Worm (Caenorhabditis elegans) whole organism, L1 larva: ENCODE results near the gene C24D10.2.
A peak's percentile ranks its signal among the peaks of the same experiment; 100 is the strongest.

ENCODE experiments used
- C34B4.2 ChIP-seq: sonication (generic microtip); optimal IDR thresholded peaks from 2 replicates; lab custom pipeline; 2017; ENCODE audit warnings: mild to moderate bottlenecking, missing genetic modification characterization, missing compliant biosample characterization
- aly-2 ChIP-seq: fragments of 150-350 bp; optimal IDR thresholded peaks from 2 replicates; lab custom pipeline; 2014; ENCODE audit warnings: missing biosample characterization, missing genetic modification characterization
- blmp-1 ChIP-seq: fragments of 150-350 bp; optimal IDR thresholded peaks from 2 replicates; lab custom pipeline; 2014; ENCODE audit warnings: missing biosample characterization, missing genetic modification characterization
- ceh-82 ChIP-seq, 3 experiments: fragments of 150-350 bp in 1 of 3; sonication (generic microtip) in 2 of 3; optimal IDR thresholded peaks; 2 replicates each; lab custom pipeline; 2014 to 2017; ENCODE audit warnings: missing biosample characterization in 3 of 3, missing genetic modification characterization in 3 of 3
- ceh-90 ChIP-seq: sonication (generic microtip); optimal IDR thresholded peaks from 2 replicates; lab custom pipeline; 2016; ENCODE audit warnings: missing genetic modification characterization, missing compliant biosample characterization
- ces-1 ChIP-seq: fragments of 150-350 bp; optimal IDR thresholded peaks from 2 replicates; lab custom pipeline; 2014; ENCODE audit warnings: missing biosample characterization, missing genetic modification reagents, missing genetic modification characterization
- dpl-1 ChIP-seq, 3 experiments: fragments of 150-350 bp in 2 of 3; sonication (generic microtip) in 1 of 3; optimal IDR thresholded peaks; 2 replicates each; lab custom pipeline; 2014 to 2017; ENCODE audit warnings: missing biosample characterization in 3 of 3, missing genetic modification characterization in 3 of 3, missing genetic modification reagents in 3 of 3
- efl-1 ChIP-seq, 4 experiments: fragments of 150-350 bp; optimal IDR thresholded peaks in 3 of 4; peaks in 1 of 4; 1 replicate in 1 of 4; 2 replicates in 3 of 4; lab custom pipeline; 2014; ENCODE audit warnings: missing biosample characterization in 2 of 4, missing genetic modification characterization in 2 of 4, missing genetic modification reagents in 2 of 4
- efl-3 ChIP-seq: fragments of 200-800 bp; sonication (Bioruptor generic); optimal IDR thresholded peaks from 2 replicates; lab custom pipeline; 2018; ENCODE audit warnings: mild to moderate bottlenecking, missing genetic modification characterization, missing compliant biosample characterization
- egl-27 ChIP-seq, 2 experiments: fragments of 150-350 bp in 1 of 2; sonication (generic microtip); optimal IDR thresholded peaks; 3 replicates each; lab custom pipeline; 2017 to 2018; ENCODE audit warnings: missing biosample characterization in 2 of 2, missing genetic modification characterization in 2 of 2, missing genetic modification reagents in 2 of 2
- elt-3 ChIP-seq, 6 experiments: fragments of 150-350 bp in 1 of 6; sonication (generic microtip); optimal IDR thresholded peaks; 2 replicates each; lab custom pipeline; 2017 to 2018; ENCODE audit warnings: missing biosample characterization in 6 of 6, missing genetic modification characterization in 6 of 6, inconsistent platforms in 1 of 6
- ets-5 ChIP-seq: fragments of 200-800 bp; sonication (Bioruptor generic); IDR thresholded peaks from 2 replicates; pipeline ENCODE4 v1.3.6; 2022; ENCODE audit warnings: missing genetic modification characterization, missing compliant biosample characterization
- fkh-10 ChIP-seq: sonication (generic microtip); optimal IDR thresholded peaks from 2 replicates; lab custom pipeline; 2017; ENCODE audit warnings: missing biosample characterization, missing genetic modification reagents, missing genetic modification characterization
- fos-1 ChIP-seq: fragments of 150-350 bp; optimal IDR thresholded peaks from 2 replicates; lab custom pipeline; 2014; ENCODE audit warnings: missing biosample characterization, missing genetic modification characterization
- grh-1 ChIP-seq: fragments of 200-800 bp; sonication (Bioruptor generic); IDR thresholded peaks from 2 replicates; pipeline ENCODE4 v1.3.6; 2022; ENCODE audit warnings: missing genetic modification reagents, missing genetic modification characterization, missing compliant biosample characterization
- hlh-4 ChIP-seq: sonication (generic microtip); optimal IDR thresholded peaks from 2 replicates; lab custom pipeline; 2016; ENCODE audit warnings: mild to moderate bottlenecking, missing genetic modification characterization, missing compliant biosample characterization
- hpl-2 ChIP-seq: fragments of 150-350 bp; optimal IDR thresholded peaks from 2 replicates; lab custom pipeline; 2014; ENCODE audit warnings: missing biosample characterization, missing genetic modification reagents, missing genetic modification characterization
- irx-1 ChIP-seq: sonication (generic microtip); optimal IDR thresholded peaks from 2 replicates; lab custom pipeline; 2016; ENCODE audit warnings: missing genetic modification characterization, missing compliant biosample characterization
- isw-1 ChIP-seq: fragments of 200-800 bp; sonication (Bioruptor generic); IDR thresholded peaks from 2 replicates; pipeline ENCODE4 v1.3.6; 2022; ENCODE audit warnings: missing genetic modification characterization, missing compliant biosample characterization
- lin-14 ChIP-seq: fragments of 200-800 bp; sonication (Bioruptor generic); optimal IDR thresholded peaks from 2 replicates; lab custom pipeline; 2018; ENCODE audit warnings: mild to moderate bottlenecking, missing genetic modification characterization, moderate library complexity, missing compliant biosample characterization
- lin-15B ChIP-seq: fragments of 150-350 bp; sonication (generic microtip); optimal IDR thresholded peaks from 3 replicates; lab custom pipeline; 2014; ENCODE audit warnings: missing biosample characterization, missing genetic modification characterization
- lin-35 ChIP-seq, 2 experiments: fragments of 150-350 bp; optimal IDR thresholded peaks; 2 replicates each; lab custom pipeline; 2014; ENCODE audit warnings: missing biosample characterization in 2 of 2, missing genetic modification characterization in 2 of 2, missing genetic modification reagents in 2 of 2
- lin-39 ChIP-seq: fragments of 150-350 bp; optimal IDR thresholded peaks from 2 replicates; lab custom pipeline; 2014; ENCODE audit warnings: missing biosample characterization, missing genetic modification reagents, missing genetic modification characterization
- lsy-2 ChIP-seq, 2 experiments: fragments of 150-350 bp; optimal IDR thresholded peaks; 2 replicates each; lab custom pipeline; 2014; ENCODE audit warnings: missing biosample characterization in 2 of 2, missing genetic modification characterization in 2 of 2
- mep-1 ChIP-seq: fragments of 150-350 bp; optimal IDR thresholded peaks from 2 replicates; lab custom pipeline; 2014; ENCODE audit warnings: missing biosample characterization, missing genetic modification characterization
- nhr-11 ChIP-seq: fragments of 150-350 bp; optimal IDR thresholded peaks from 2 replicates; lab custom pipeline; 2014; ENCODE audit warnings: missing biosample characterization, missing genetic modification characterization
- nhr-20 ChIP-seq: sonication (generic microtip); optimal IDR thresholded peaks from 2 replicates; lab custom pipeline; 2016; ENCODE audit warnings: mild to moderate bottlenecking, missing genetic modification characterization, missing compliant biosample characterization
- nhr-28 ChIP-seq: fragments of 150-350 bp; optimal IDR thresholded peaks from 2 replicates; lab custom pipeline; 2014; ENCODE audit warnings: missing biosample characterization, missing genetic modification characterization
- nhr-47 ChIP-seq: sonication (generic microtip); optimal IDR thresholded peaks from 2 replicates; lab custom pipeline; 2016; ENCODE audit warnings: mild to moderate bottlenecking, missing genetic modification characterization, moderate library complexity, missing compliant biosample characterization
- nhr-71 ChIP-seq: sonication (generic microtip); optimal IDR thresholded peaks from 2 replicates; lab custom pipeline; 2016; ENCODE audit warnings: mild to moderate bottlenecking, missing genetic modification characterization, moderate library complexity, missing compliant biosample characterization
- nhr-77 ChIP-seq: fragments of 150-350 bp; optimal IDR thresholded peaks from 2 replicates; lab custom pipeline; 2014; ENCODE audit warnings: missing biosample characterization, missing genetic modification characterization
- nhr-85 ChIP-seq: sonication (generic microtip); peaks from one replicate; lab custom pipeline; 2016; ENCODE audit warnings: missing genetic modification characterization, inconsistent platforms, missing compliant biosample characterization
- pag-3 ChIP-seq: sonication (generic microtip); optimal IDR thresholded peaks from 2 replicates; lab custom pipeline; 2017; ENCODE audit warnings: missing genetic modification characterization, mild to moderate bottlenecking, missing compliant biosample characterization, antibody characterized with exemption, borderline replicate concordance; ENCODE audit not compliant: insufficient read depth
- pax-3 ChIP-seq: fragments of 200-800 bp; sonication (Bioruptor generic); optimal IDR thresholded peaks from 2 replicates; lab custom pipeline; 2018; ENCODE audit warnings: mild to moderate bottlenecking, missing genetic modification characterization, moderate library complexity, missing compliant biosample characterization
- pqm-1 ChIP-seq: sonication (generic microtip); optimal IDR thresholded peaks from 3 replicates; lab custom pipeline; 2017; ENCODE audit warnings: missing biosample characterization, missing genetic modification characterization
- snpc-4 ChIP-seq: fragments of 150-350 bp; optimal IDR thresholded peaks from 2 replicates; lab custom pipeline; 2014; ENCODE audit warnings: missing biosample characterization, missing genetic modification characterization
- snu-23 ChIP-seq: sonication (generic microtip); optimal IDR thresholded peaks from 2 replicates; lab custom pipeline; 2016; ENCODE audit warnings: missing genetic modification characterization, missing compliant biosample characterization
- sptf-1 ChIP-seq: fragments of 150-350 bp; optimal IDR thresholded peaks from 2 replicates; lab custom pipeline; 2014; ENCODE audit warnings: missing biosample characterization, missing genetic modification characterization
- swsn-7 ChIP-seq: sonication (generic microtip); optimal IDR thresholded peaks from 2 replicates; lab custom pipeline; 2016; ENCODE audit warnings: missing genetic modification characterization, missing compliant biosample characterization
- unc-30 ChIP-seq: sonication (generic microtip); optimal IDR thresholded peaks from 2 replicates; lab custom pipeline; 2017; ENCODE audit warnings: missing biosample characterization, missing genetic modification characterization
- unc-86 ChIP-seq: sonication (generic microtip); optimal IDR thresholded peaks from 2 replicates; lab custom pipeline; 2016; ENCODE audit warnings: missing genetic modification characterization, missing compliant biosample characterization
- vab-15 ChIP-seq: sonication (generic microtip); optimal IDR thresholded peaks from 2 replicates; lab custom pipeline; 2017; ENCODE audit warnings: missing genotype, mild to moderate bottlenecking, missing genetic modification characterization, missing compliant biosample characterization
- xbp-1 ChIP-seq: sonication (generic microtip); optimal IDR thresholded peaks from 2 replicates; lab custom pipeline; 2016; ENCODE audit warnings: missing genetic modification characterization, missing compliant biosample characterization
- ztf-11 ChIP-seq, 2 experiments: sonication (generic microtip); optimal IDR thresholded peaks; 2 replicates each; lab custom pipeline; 2016 to 2017; ENCODE audit warnings: missing genetic modification characterization in 2 of 2, missing biosample characterization in 1 of 2, missing compliant biosample characterization in 1 of 2

The C24D10.2 gene

ce11 chrIV:5134798-5135197 lies 28.3 kb upstream of the C24D10.2 start:
- TF ChIP-seq egl-27 (tag; optimal IDR thresholded peaks at IDR 0.05; lab: Kevin White, UChicago) (no peak), fkh-10 (no peak), lin-39 (no peak), pax-3 (tag; lab: Kevin White, UChicago) (no peak), nhr-71 (tag; lab: Kevin White, UChicago) (no peak), unc-30 (tag; lab: Kevin White, UChicago) (no peak), swsn-7 (tag; lab: Kevin White, UChicago) (no peak), aly-2 (no peak), lin-15B (tag; lab: Kevin White, UChicago) (no peak), isw-1 (GFP tag; lab: Robert Waterston, UW) (no peak), lin-14 (GFP tag; lab: Kevin White, UChicago) (peak; percentile 59), ceh-82 (tag; optimal IDR thresholded peaks at IDR 0.05; lab: Kevin White, UChicago) (no peak), lin-35 (GFP tag; optimal IDR thresholded peaks at IDR 0.05; lab: Kevin White, UChicago) (peak; percentile 5 to 16), hpl-2 (no peak), grh-1 (GFP tag; lab: Robert Waterston, UW) (no peak), nhr-85 (tag; lab: Kevin White, UChicago) (peak; percentile 57), blmp-1 (tag; lab: Kevin White, UChicago) (peak; percentile 22), pag-3 (no peak), ceh-90 (tag; lab: Kevin White, UChicago) (no peak), fos-1 (tag; lab: Kevin White, UChicago) (peak; percentile 59)

ce11 chrIV:5136523-5136922 lies 26.6 kb upstream of the C24D10.2 start:
- TF ChIP-seq mep-1 (tag; lab: Kevin White, UChicago) = peak; percentile 37
- TF ChIP-seq ztf-11 (tag; optimal IDR thresholded peaks at IDR 0.05; lab: Kevin White, UChicago) = no peak
- TF ChIP-seq sptf-1 = no peak
- TF ChIP-seq C34B4.2 (tag; lab: Kevin White, UChicago) = no peak
- no peak for TF ChIP-seq snpc-4 (tag; lab: Kevin White, UChicago)
- TF ChIP-seq ces-1 (GFP tag; lab: Kevin White, UChicago) = no peak
- no peak for TF ChIP-seq efl-3
- no peak for TF ChIP-seq dpl-1 (GFP tag; optimal IDR thresholded peaks at IDR 0.05; lab: Kevin White, UChicago)
- TF ChIP-seq nhr-11 (tag; lab: Kevin White, UChicago) = no peak
- TF ChIP-seq blmp-1 (tag; lab: Kevin White, UChicago) = peak; percentile 77
- TF ChIP-seq nhr-71 (tag; lab: Kevin White, UChicago) = peak; percentile 2
- peak in 2 of 6 experiments; percentile 23 to 46 for TF ChIP-seq elt-3 (tag; optimal IDR thresholded peaks at IDR 0.05; lab: Kevin White, UChicago)
- no peak for TF ChIP-seq vab-15 (tag; lab: Kevin White, UChicago)
- TF ChIP-seq snu-23 (GFP tag; lab: Kevin White, UChicago) = peak; percentile 25
- peak; percentile 30 for TF ChIP-seq nhr-20
- no peak for TF ChIP-seq nhr-77
- TF ChIP-seq nhr-85 (tag; lab: Kevin White, UChicago) = peak; percentile 81
- no peak for TF ChIP-seq hlh-4
- no peak for TF ChIP-seq swsn-7 (tag; lab: Kevin White, UChicago)
- peak; percentile 55 for TF ChIP-seq lin-14 (GFP tag; lab: Kevin White, UChicago)
- TF ChIP-seq unc-86 = no peak
- no peak for TF ChIP-seq irx-1 (tag; lab: Kevin White, UChicago)
- TF ChIP-seq nhr-28 (tag; lab: Kevin White, UChicago) = no peak
- no peak for TF ChIP-seq lin-15B (tag; lab: Kevin White, UChicago)

- TF ChIP-seq ets-5 (GFP tag; lab: Robert Waterston, UW) = no peak
- TF ChIP-seq nhr-71 (tag; lab: Kevin White, UChicago) = peak; percentile 4
- peak; percentile 95 for TF ChIP-seq fkh-10
- no peak for TF ChIP-seq pqm-1 (tag; lab: Kevin White, UChicago)
- TF ChIP-seq ceh-82 (tag; optimal IDR thresholded peaks at IDR 0.05; lab: Kevin White, UChicago) = peak in 2 of 3 experiments; percentile 25 to 51
- peak; percentile 39 for TF ChIP-seq snu-23 (GFP tag; lab: Kevin White, UChicago)
- TF ChIP-seq xbp-1 (tag; lab: Kevin White, UChicago) = no peak
- no peak for TF ChIP-seq efl-1 (optimal IDR thresholded peaks at IDR 0.05; lab: Kevin White, UChicago)
- peak in 1 of 2 experiments; percentile 72 for TF ChIP-seq efl-1 (GFP tag; optimal IDR thresholded peaks at IDR 0.05 in 1 of 2; lab: Kevin White, UChicago)
- peak; percentile 29 for TF ChIP-seq lsy-2 (tag; optimal IDR thresholded peaks at IDR 0.05; lab: Kevin White, UChicago)
- TF ChIP-seq nhr-85 (tag; lab: Kevin White, UChicago) = no peak
- peak; percentile 20 for TF ChIP-seq nhr-47 (tag; lab: Kevin White, UChicago)
- TF ChIP-seq lin-14 (GFP tag; lab: Kevin White, UChicago) = peak; percentile 89
Measured at ce11 chrIV:5137809-5138208, 25.3 kb upstream of the C24D10.2 start.
